Worm (Caenorhabditis elegans): ENCODE data around the gene C06E4.5.

ce11 chrIV:7222088-7222487 is 32.7 kb upstream of the C06E4.5 start:
- TF ChIP-seq ama-1 (optimal IDR thresholded peaks at IDR 0.05): no peak
- no peak for TF ChIP-seq ceh-36 (tag; optimal IDR thresholded peaks at IDR 0.05)
- TF ChIP-seq tbx-37 (GFP tag; conservative IDR thresholded peaks at IDR 0.05): no peak
